Worm (Caenorhabditis elegans) whole organism, late embryonic: ENCODE results near the gene H01G02.4.

Source experiments
- C08G9.2 ChIP-seq: sonication (generic microtip); optimal IDR thresholded peaks from 2 replicates; lab custom pipeline; 2016; ENCODE audit warnings: mild to moderate bottlenecking, missing genetic modification characterization, moderate library complexity, missing compliant biosample characterization
- C38D4.7 ChIP-seq: fragments of 200-800 bp; sonication (Bioruptor generic); optimal IDR thresholded peaks from 2 replicates; lab custom pipeline; 2018; ENCODE audit warnings: mild to moderate bottlenecking, missing genetic modification characterization, moderate library complexity, missing compliant biosample characterization
- F13H6.1 ChIP-seq: sonication (generic microtip); optimal IDR thresholded peaks from 2 replicates; lab custom pipeline; 2016; ENCODE audit warnings: missing genetic modification characterization, missing compliant biosample characterization
- K09A11.1 ChIP-seq: sonication (generic microtip); optimal IDR thresholded peaks from 2 replicates; lab custom pipeline; 2017; ENCODE audit warnings: antibody characterized with exemption, mild to moderate bottlenecking, missing genetic modification characterization, missing compliant biosample characterization; ENCODE audit not compliant: insufficient read depth
- ahr-1 ChIP-seq: sonication (generic microtip); optimal IDR thresholded peaks from 2 replicates; lab custom pipeline; 2016; ENCODE audit warnings: missing genetic modification characterization, missing compliant biosample characterization
- ceh-2 ChIP-seq: sonication (generic microtip); optimal IDR thresholded peaks from 2 replicates; lab custom pipeline; 2016; ENCODE audit warnings: missing genotype, missing genetic modification characterization, missing compliant biosample characterization
- ceh-22 ChIP-seq: sonication (generic microtip); optimal IDR thresholded peaks from 2 replicates; lab custom pipeline; 2017; ENCODE audit warnings: missing biosample characterization, missing genetic modification characterization
- ceh-30 ChIP-seq: fragments of 150-350 bp; optimal IDR thresholded peaks from 2 replicates; lab custom pipeline; 2014; ENCODE audit warnings: missing biosample characterization, missing genetic modification characterization
- ceh-45 ChIP-seq: fragments of 200-800 bp; sonication (Bioruptor generic); IDR thresholded peaks from 2 replicates; pipeline ENCODE4 v1.3.6; 2022; ENCODE audit warnings: missing genetic modification reagents, missing genetic modification characterization, missing compliant biosample characterization
- ceh-48 ChIP-seq: sonication (generic microtip); optimal IDR thresholded peaks from 2 replicates; lab custom pipeline; 2016; ENCODE audit warnings: missing genetic modification characterization, inconsistent platforms, missing compliant biosample characterization
- ceh-9 ChIP-seq: sonication (generic microtip); optimal IDR thresholded peaks from 2 replicates; lab custom pipeline; 2016; ENCODE audit warnings: mild to moderate bottlenecking, missing genetic modification characterization, inconsistent platforms, missing compliant biosample characterization
- che-1 ChIP-seq: sonication (generic microtip); optimal IDR thresholded peaks from 2 replicates; lab custom pipeline; 2016; ENCODE audit warnings: mild to moderate bottlenecking, missing genetic modification characterization, missing compliant biosample characterization
- dmd-4 ChIP-seq: sonication (generic microtip); optimal IDR thresholded peaks from 2 replicates; lab custom pipeline; 2016; ENCODE audit warnings: borderline replicate concordance, missing genetic modification characterization, missing compliant biosample characterization
- elt-2 ChIP-seq: sonication (generic microtip); optimal IDR thresholded peaks from 2 replicates; lab custom pipeline; 2016; ENCODE audit warnings: missing genetic modification reagents, missing genetic modification characterization, missing compliant biosample characterization
- elt-4 ChIP-seq: sonication (generic microtip); optimal IDR thresholded peaks from 2 replicates; lab custom pipeline; 2016; ENCODE audit warnings: missing genetic modification characterization, missing compliant biosample characterization
- ets-4 ChIP-seq: sonication (generic microtip); optimal IDR thresholded peaks from 2 replicates; lab custom pipeline; 2016; ENCODE audit warnings: missing genetic modification characterization, missing compliant biosample characterization
- eyg-1 ChIP-seq: sonication (generic microtip); optimal IDR thresholded peaks from 2 replicates; lab custom pipeline; 2016; ENCODE audit warnings: missing genotype, missing genetic modification characterization, missing compliant biosample characterization
- fax-1 ChIP-seq: sonication (generic microtip); optimal IDR thresholded peaks from 2 replicates; lab custom pipeline; 2016; ENCODE audit warnings: missing genotype, missing genetic modification characterization, missing compliant biosample characterization
- fkh-10 ChIP-seq: fragments of 150-350 bp; optimal IDR thresholded peaks from 2 replicates; lab custom pipeline; 2014; ENCODE audit warnings: missing biosample characterization, missing genetic modification reagents, missing genetic modification characterization
- gmeb-2 ChIP-seq: sonication (generic microtip); optimal IDR thresholded peaks from 2 replicates; lab custom pipeline; 2016; ENCODE audit warnings: missing genetic modification characterization, inconsistent platforms, missing compliant biosample characterization
- hlh-30 ChIP-seq: sonication (generic microtip); optimal IDR thresholded peaks from 2 replicates; lab custom pipeline; 2017; ENCODE audit warnings: antibody characterized with exemption, missing genetic modification characterization, missing compliant biosample characterization; ENCODE audit not compliant: insufficient read depth
- lim-6 ChIP-seq: sonication (generic microtip); optimal IDR thresholded peaks from 2 replicates; lab custom pipeline; 2016; ENCODE audit warnings: missing genetic modification characterization, missing compliant biosample characterization
- lin-11 ChIP-seq: fragments of 200-800 bp; sonication (Bioruptor generic); optimal IDR thresholded peaks from 2 replicates; lab custom pipeline; 2018; ENCODE audit warnings: mild to moderate bottlenecking, missing genetic modification characterization, missing compliant biosample characterization
- madf-2 ChIP-seq: sonication (generic microtip); optimal IDR thresholded peaks from 2 replicates; lab custom pipeline; 2017; ENCODE audit warnings: missing genetic modification characterization, missing compliant biosample characterization
- mec-3 ChIP-seq: sonication (generic microtip); optimal IDR thresholded peaks from 2 replicates; lab custom pipeline; 2016; ENCODE audit warnings: borderline replicate concordance, missing genetic modification characterization, missing compliant biosample characterization
- nfya-1 ChIP-seq: sonication (generic microtip); optimal IDR thresholded peaks from 2 replicates; lab custom pipeline; 2017; ENCODE audit warnings: missing genetic modification characterization, mild to moderate bottlenecking, missing compliant biosample characterization, antibody characterized with exemption, moderate library complexity
- npax-4 ChIP-seq: sonication (generic microtip); optimal IDR thresholded peaks from 2 replicates; lab custom pipeline; 2016; ENCODE audit warnings: missing genetic modification characterization, missing compliant biosample characterization
- odd-2 ChIP-seq: sonication (generic microtip); optimal IDR thresholded peaks from 2 replicates; lab custom pipeline; 2017; ENCODE audit warnings: antibody characterized with exemption, mild to moderate bottlenecking, missing genetic modification characterization, missing compliant biosample characterization
- pat-9 ChIP-seq: fragments of 200-800 bp; sonication (Bioruptor generic); optimal IDR thresholded peaks from 2 replicates; lab custom pipeline; 2018; ENCODE audit warnings: mild to moderate bottlenecking, missing genetic modification characterization, moderate library complexity, missing compliant biosample characterization
- pax-1 ChIP-seq: fragments of 150-350 bp; optimal IDR thresholded peaks from 2 replicates; lab custom pipeline; 2014; ENCODE audit warnings: missing biosample characterization, missing genetic modification characterization
- rnt-1 ChIP-seq: sonication (generic microtip); optimal IDR thresholded peaks from 2 replicates; lab custom pipeline; 2016; ENCODE audit warnings: missing genetic modification characterization, missing compliant biosample characterization
- sox-2 ChIP-seq: fragments of 200-800 bp; sonication (Bioruptor generic); IDR thresholded peaks from 2 replicates; pipeline ENCODE4 v1.3.6; 2022; ENCODE audit warnings: missing genetic modification reagents, missing genetic modification characterization, missing compliant biosample characterization
- sox-4 ChIP-seq: sonication (generic microtip); optimal IDR thresholded peaks from 2 replicates; lab custom pipeline; 2017; ENCODE audit warnings: mild to moderate bottlenecking, missing genetic modification characterization, inconsistent platforms, missing compliant biosample characterization
- tbx-2 ChIP-seq: sonication (generic microtip); optimal IDR thresholded peaks from 2 replicates; lab custom pipeline; 2016; ENCODE audit warnings: missing genetic modification characterization, missing compliant biosample characterization
- ttx-3 ChIP-seq: sonication (generic microtip); optimal IDR thresholded peaks from 2 replicates; lab custom pipeline; 2016; ENCODE audit warnings: missing genetic modification reagents, missing genetic modification characterization, missing compliant biosample characterization
- unc-55 ChIP-seq: sonication (generic microtip); optimal IDR thresholded peaks from 2 replicates; lab custom pipeline; 2017; ENCODE audit warnings: missing biosample characterization, missing genetic modification reagents, missing genetic modification characterization
- unc-86 ChIP-seq: sonication (generic microtip); optimal IDR thresholded peaks from 2 replicates; lab custom pipeline; 2016; ENCODE audit warnings: missing genetic modification characterization, missing compliant biosample characterization
- zip-5 ChIP-seq: sonication (generic microtip); optimal IDR thresholded peaks from 2 replicates; lab custom pipeline; 2016; ENCODE audit warnings: missing genetic modification characterization, missing compliant biosample characterization

H01G02.4 gene

ce11 chrIV:11803044-11803443 is at the start of gene H01G02.4:
Gene H01G02.4, minus strand, starts transcription at chrIV:11803144.
- TF ChIP-seq pat-9 = no peak
- TF ChIP-seq ceh-45 (GFP tag; lab: Robert Waterston, UW) = no peak
- TF ChIP-seq zip-5 = no peak
- TF ChIP-seq ceh-9 (tag; lab: Kevin White, UChicago) = no peak

- TF ChIP-seq C08G9.2 (tag; lab: Kevin White, UChicago) = no peak
- no peak for TF ChIP-seq ahr-1
- TF ChIP-seq odd-2 = no peak
- TF ChIP-seq K09A11.1 = no peak
- TF ChIP-seq pat-9 = no peak
- no peak for TF ChIP-seq lin-11 (tag; lab: Kevin White, UChicago)
- TF ChIP-seq ceh-30 (tag; lab: Kevin White, UChicago) = no peak
- TF ChIP-seq pax-1 (tag; lab: Kevin White, UChicago) = no peak
- no peak for TF ChIP-seq C38D4.7 (GFP tag; lab: Kevin White, UChicago)
- TF ChIP-seq ceh-9 (tag; lab: Kevin White, UChicago) = no peak
- no peak for TF ChIP-seq elt-4 (tag; lab: Kevin White, UChicago)
- no peak for TF ChIP-seq fkh-10 (GFP tag; lab: Kevin White, UChicago)
- no peak for TF ChIP-seq che-1 (tag; lab: Kevin White, UChicago)
- no peak for TF ChIP-seq rnt-1 (tag; lab: Kevin White, UChicago)
- no peak for TF ChIP-seq gmeb-2
- no peak for TF ChIP-seq elt-2 (tag; lab: Kevin White, UChicago)
- TF ChIP-seq unc-86 (tag; lab: Kevin White, UChicago) = no peak
- no peak for TF ChIP-seq madf-2 (tag; lab: Kevin White, UChicago)
- TF ChIP-seq ceh-48 (tag; lab: Kevin White, UChicago) = no peak
- TF ChIP-seq F13H6.1 (tag; lab: Kevin White, UChicago) = no peak
These were observed 48.9 kb upstream of the H01G02.4 start, which contains the start of gene F38H4.5 for ce11 chrIV:11851882-11852281. Gene F38H4.5, plus strand, starts transcription at chrIV:11852182.

- no peak for TF ChIP-seq ets-4
- TF ChIP-seq elt-4 (tag; lab: Kevin White, UChicago) = no peak
- TF ChIP-seq eyg-1 (tag; lab: Kevin White, UChicago) = no peak
- no peak for TF ChIP-seq ceh-22 (tag; lab: Kevin White, UChicago)
- TF ChIP-seq ceh-2 (tag; lab: Kevin White, UChicago) = no peak
- TF ChIP-seq rnt-1 (tag; lab: Kevin White, UChicago) = no peak
- no peak for TF ChIP-seq ceh-48 (tag; lab: Kevin White, UChicago)
- no peak for TF ChIP-seq tbx-2
- TF ChIP-seq gmeb-2 = no peak
- TF ChIP-seq dmd-4 = no peak
- TF ChIP-seq hlh-30 (tag; lab: Kevin White, UChicago) = no peak
- TF ChIP-seq unc-55 (GFP tag; lab: Kevin White, UChicago) = no peak
- no peak for TF ChIP-seq npax-4 (tag; lab: Kevin White, UChicago)
These were observed 44.9 kb upstream of the H01G02.4 start, which contains the start of the genes F38H4.6 and F38H4.4 for ce11 chrIV:11847771-11848312. Gene F38H4.6, minus strand, starts transcription at chrIV:11847871. Gene F38H4.4, plus strand, starts transcription at chrIV:11848262.

ce11 chrIV:11842121-11842520 is 39.2 kb upstream of the H01G02.4 start, which contains the start of gene F38H4.3:
Gene F38H4.3, plus strand, starts transcription at chrIV:11842421.
- TF ChIP-seq zip-5 = no peak
- TF ChIP-seq nfya-1 (tag; lab: Kevin White, UChicago) = no peak
- no peak for TF ChIP-seq rnt-1 (tag; lab: Kevin White, UChicago)
- TF ChIP-seq pax-1 (tag; lab: Kevin White, UChicago) = no peak
- no peak for TF ChIP-seq ceh-48 (tag; lab: Kevin White, UChicago)
- no peak for TF ChIP-seq sox-4
- TF ChIP-seq sox-2 (GFP tag; lab: Robert Waterston, UW) = no peak
- no peak for TF ChIP-seq gmeb-2
- no peak for TF ChIP-seq ttx-3 (tag; lab: Kevin White, UChicago)
- no peak for TF ChIP-seq mec-3 (tag; lab: Kevin White, UChicago)
- TF ChIP-seq fax-1 (tag; lab: Kevin White, UChicago) = no peak
- TF ChIP-seq eyg-1 (tag; lab: Kevin White, UChicago) = no peak
- no peak for TF ChIP-seq che-1 (tag; lab: Kevin White, UChicago)
- TF ChIP-seq lim-6 = no peak
